Fruit fly (Drosophila melanogaster) whole organism, prepupa: ENCODE results near the gene Gdh.

ENCODE experiments used
- CG10669 ChIP-seq: fragments of 200-800 bp; sonication (Bioruptor generic); optimal IDR thresholded peaks from 3 replicates; lab custom pipeline; 2018; ENCODE audit warnings: missing biosample characterization, mild to moderate bottlenecking, missing genetic modification characterization, moderate library complexity
- CG11294 ChIP-seq: fragments of 200-800 bp; sonication (Bioruptor generic); IDR thresholded peaks from 2 replicates; pipeline ENCODE4 v1.3.6; 2022; ENCODE audit warnings: missing biosample characterization, missing genetic modification characterization
- CG11762 ChIP-seq: fragments of 200-800 bp; sonication (Bioruptor generic); optimal IDR thresholded peaks from 3 replicates; lab custom pipeline; 2016; ENCODE audit warnings: missing biosample characterization, missing genetic modification characterization; ENCODE audit not compliant: insufficient read depth
- CG11902 ChIP-seq: fragments of 200-800 bp; sonication (Bioruptor generic); optimal IDR thresholded peaks from 3 replicates; lab custom pipeline; 2016; ENCODE audit warnings: missing biosample characterization, missing genetic modification characterization
- CG15336 ChIP-seq: fragments of 200-800 bp; sonication (Bioruptor generic); IDR thresholded peaks from 2 replicates; pipeline ENCODE4 v1.3.6; 2022; ENCODE audit warnings: missing biosample characterization, missing genetic modification characterization
- CG1621 ChIP-seq: fragments of 200-800 bp; sonication (Bioruptor generic); optimal IDR thresholded peaks from 3 replicates; lab custom pipeline; 2018; ENCODE audit warnings: missing biosample characterization, mild to moderate bottlenecking, missing genetic modification characterization
- CG16779 ChIP-seq: fragments of 200-800 bp; sonication (Bioruptor generic); optimal IDR thresholded peaks from 3 replicates; lab custom pipeline; 2017; ENCODE audit warnings: missing biosample characterization, mild to moderate bottlenecking, missing genetic modification characterization
- CG3032 ChIP-seq: fragments of 200-800 bp; optimal IDR thresholded peaks from 2 replicates; lab custom pipeline; 2019; ENCODE audit warnings: missing biosample characterization, mild to moderate bottlenecking, missing genetic modification characterization, moderate library complexity
- CG31627 ChIP-seq: fragments of 200-800 bp; sonication (Bioruptor generic); optimal IDR thresholded peaks from 3 replicates; lab custom pipeline; 2016; ENCODE audit warnings: missing biosample characterization, missing genetic modification characterization
- CG32006 ChIP-seq: fragments of 200-800 bp; sonication (Bioruptor generic); optimal IDR thresholded peaks from 3 replicates; lab custom pipeline; 2017; ENCODE audit warnings: missing biosample characterization, mild to moderate bottlenecking, missing genetic modification characterization
- CG34406 ChIP-seq: fragments of 200-800 bp; sonication (Bioruptor generic); optimal IDR thresholded peaks from 3 replicates; lab custom pipeline; 2016; ENCODE audit warnings: missing biosample characterization, missing genetic modification characterization
- CG3919 ChIP-seq: fragments of 200-800 bp; sonication (Bioruptor generic); optimal IDR thresholded peaks from 3 replicates; lab custom pipeline; 2016; ENCODE audit warnings: missing biosample characterization, missing genetic modification characterization
- CG4318 ChIP-seq: fragments of 200-800 bp; sonication (Bioruptor generic); optimal IDR thresholded peaks from 3 replicates; lab custom pipeline; 2017; ENCODE audit warnings: missing biosample characterization, mild to moderate bottlenecking, missing genetic modification characterization
- CG6276 ChIP-seq: fragments of 200-800 bp; sonication (Bioruptor generic); optimal IDR thresholded peaks from 2 replicates; lab custom pipeline; 2017; ENCODE audit warnings: missing biosample characterization, mild to moderate bottlenecking, missing genetic modification characterization
- CG6792 ChIP-seq: fragments of 200-800 bp; sonication (Bioruptor generic); optimal IDR thresholded peaks from 3 replicates; lab custom pipeline; 2016; ENCODE audit warnings: missing biosample characterization, missing genetic modification characterization
- CG6808 ChIP-seq: fragments of 200-800 bp; sonication (Bioruptor generic); optimal IDR thresholded peaks from 3 replicates; lab custom pipeline; 2017; ENCODE audit warnings: missing biosample characterization, missing genetic modification characterization, mild to moderate bottlenecking, moderate library complexity, missing genetic modification reagents
- CG7368 ChIP-seq: fragments of 200-800 bp; sonication (Bioruptor generic); optimal IDR thresholded peaks from 3 replicates; lab custom pipeline; 2016; ENCODE audit warnings: missing biosample characterization, missing genetic modification characterization
- CG8119 ChIP-seq: fragments of 200-800 bp; sonication (Bioruptor generic); IDR thresholded peaks from 3 replicates; pipeline ENCODE4 v1.3.6; 2022; ENCODE audit warnings: missing biosample characterization, missing genetic modification characterization
- CG8319 ChIP-seq: fragments of 200-800 bp; sonication (Bioruptor generic); optimal IDR thresholded peaks from 3 replicates; lab custom pipeline; 2016; ENCODE audit warnings: missing biosample characterization, missing genetic modification characterization
- CG9139 ChIP-seq: fragments of 200-800 bp; sonication (Bioruptor generic); optimal IDR thresholded peaks from 3 replicates; lab custom pipeline; 2017; ENCODE audit warnings: missing biosample characterization, mild to moderate bottlenecking, missing genetic modification characterization
- Eip75B ChIP-seq: fragments of 200-800 bp; sonication (Bioruptor generic); optimal IDR thresholded peaks from 3 replicates; lab custom pipeline; 2016; ENCODE audit warnings: missing biosample characterization, missing genetic modification characterization
- Eip78C ChIP-seq: fragments of 200-800 bp; sonication (Bioruptor generic); peaks from one replicate; lab custom pipeline; 2016; ENCODE audit warnings: missing biosample characterization, missing genetic modification characterization
- Eip93F ChIP-seq: fragments of 200-800 bp; sonication (Bioruptor generic); optimal IDR thresholded peaks from 2 replicates; lab custom pipeline; 2016; ENCODE audit warnings: missing biosample characterization, mild to moderate bottlenecking, missing genetic modification characterization
- Ets96B ChIP-seq: fragments of 200-800 bp; optimal IDR thresholded peaks from 2 replicates; lab custom pipeline; 2019; ENCODE audit warnings: missing biosample characterization, mild to moderate bottlenecking, missing genetic modification characterization, moderate library complexity
- Gug ChIP-seq: fragments of 200-800 bp; sonication (Bioruptor generic); IDR thresholded peaks from 2 replicates; pipeline ENCODE4 v1.3.6; 2022; ENCODE audit warnings: missing biosample characterization, missing genetic modification characterization
- Hr39 ChIP-seq: fragments of 200-800 bp; sonication (Bioruptor generic); optimal IDR thresholded peaks from 2 replicates; lab custom pipeline; 2016; ENCODE audit warnings: missing biosample characterization, missing genetic modification characterization
- Hr4 ChIP-seq: fragments of 200-800 bp; sonication (Bioruptor generic); optimal IDR thresholded peaks from 3 replicates; lab custom pipeline; 2016; ENCODE audit warnings: missing biosample characterization, missing genetic modification characterization
- OdsH ChIP-seq: fragments of 200-800 bp; sonication (Bioruptor generic); optimal IDR thresholded peaks from 3 replicates; lab custom pipeline; 2016; ENCODE audit warnings: missing biosample characterization, missing genetic modification characterization
- Smox ChIP-seq: fragments of 200-800 bp; sonication (Bioruptor generic); optimal IDR thresholded peaks from 3 replicates; lab custom pipeline; 2016; ENCODE audit warnings: missing biosample characterization, missing genetic modification characterization
- Sox102F ChIP-seq: fragments of 200-800 bp; sonication (Bioruptor generic); optimal IDR thresholded peaks from 2 replicates; lab custom pipeline; 2016; ENCODE audit warnings: missing biosample characterization, mild to moderate bottlenecking, missing genetic modification characterization
- Sox14 ChIP-seq: fragments of 200-800 bp; sonication (Bioruptor generic); optimal IDR thresholded peaks from 3 replicates; lab custom pipeline; 2016; ENCODE audit warnings: missing biosample characterization, missing genetic modification characterization
- Sox15 ChIP-seq: fragments of 200-800 bp; sonication (Bioruptor generic); optimal IDR thresholded peaks from 3 replicates; lab custom pipeline; 2016; ENCODE audit warnings: missing biosample characterization, missing genetic modification characterization
- achi ChIP-seq: fragments of 200-800 bp; sonication (Bioruptor generic); optimal IDR thresholded peaks from 3 replicates; lab custom pipeline; 2016; ENCODE audit warnings: missing biosample characterization, missing genetic modification characterization
- cyc ChIP-seq: fragments of 200-800 bp; sonication (Bioruptor generic); optimal IDR thresholded peaks from 3 replicates; lab custom pipeline; 2016; ENCODE audit warnings: missing biosample characterization, missing genetic modification characterization
- dac ChIP-seq: fragments of 200-800 bp; sonication (Bioruptor generic); optimal IDR thresholded peaks from 2 replicates; lab custom pipeline; 2017; ENCODE audit warnings: missing biosample characterization, mild to moderate bottlenecking, missing genetic modification characterization
- eg ChIP-seq: fragments of 200-800 bp; sonication (Bioruptor generic); IDR thresholded peaks from 3 replicates; pipeline ENCODE4 v1.3.6; 2022; ENCODE audit warnings: missing biosample characterization, missing genetic modification characterization
- esn ChIP-seq: fragments of 200-800 bp; sonication (Bioruptor generic); optimal IDR thresholded peaks from 2 replicates; lab custom pipeline; 2016; ENCODE audit warnings: missing biosample characterization, mild to moderate bottlenecking, missing genetic modification characterization, moderate library complexity
- fkh ChIP-seq: fragments of 200-800 bp; sonication (Bioruptor generic); optimal IDR thresholded peaks from 3 replicates; lab custom pipeline; 2017; ENCODE audit warnings: missing biosample characterization, mild to moderate bottlenecking, missing genetic modification characterization, moderate library complexity
- net ChIP-seq: fragments of 200-800 bp; sonication (Bioruptor generic); optimal IDR thresholded peaks from 3 replicates; lab custom pipeline; 2016; ENCODE audit warnings: missing biosample characterization, missing genetic modification characterization
- pdm3 ChIP-seq: fragments of 200-800 bp; sonication (Bioruptor generic); optimal IDR thresholded peaks from 3 replicates; lab custom pipeline; 2016; ENCODE audit warnings: missing biosample characterization, missing genetic modification characterization
- salr ChIP-seq, 2 experiments: fragments of 200-800 bp; sonication (Bioruptor generic); optimal IDR thresholded peaks; 3 replicates each; lab custom pipeline; 2016 to 2018; ENCODE audit warnings: missing biosample characterization in 2 of 2, missing genetic modification characterization in 2 of 2, mild to moderate bottlenecking in 1 of 2
- spab ChIP-seq: fragments of 200-800 bp; sonication (Bioruptor generic); optimal IDR thresholded peaks from 2 replicates; lab custom pipeline; 2017; ENCODE audit warnings: missing biosample characterization, mild to moderate bottlenecking, missing genetic modification characterization, missing genetic modification reagents
- ss ChIP-seq, 2 experiments: fragments of 200-800 bp; sonication (Bioruptor generic); optimal IDR thresholded peaks; 2 replicates in 1 of 2; 3 replicates in 1 of 2; lab custom pipeline; 2017 to 2018; ENCODE audit warnings: mild to moderate bottlenecking in 2 of 2, missing biosample characterization in 2 of 2, missing genetic modification characterization in 2 of 2, moderate library complexity in 1 of 2
- svp ChIP-seq: fragments of 200-800 bp; sonication (Bioruptor generic); peaks from one replicate; lab custom pipeline; 2016; ENCODE audit warnings: missing biosample characterization, missing genetic modification characterization
- topi ChIP-seq: fragments of 200-800 bp; sonication (Bioruptor generic); optimal IDR thresholded peaks from 3 replicates; lab custom pipeline; 2016; ENCODE audit warnings: missing biosample characterization, missing genetic modification characterization

The Gdh gene

dm6 chr3R:23922502-23923350 lies 20.2 kb downstream of the Gdh start, which contains the start of the genes sba and CG31141 (continued):
- peak; percentile 13 for TF ChIP-seq CG3032 (tag; lab: Kevin White, UChicago)
- TF ChIP-seq CG8319 = no peak
- no peak for TF ChIP-seq CG11762 (GFP tag; lab: Kevin White, UChicago)
- peak; percentile 20 for TF ChIP-seq Eip75B
- TF ChIP-seq Gug (GFP tag; lab: Robert Waterston, UW) = no peak
- peak; percentile 39 for TF ChIP-seq Sox14 (GFP tag; lab: Kevin White, UChicago)
- peak; percentile 42 for TF ChIP-seq CG15336 (GFP tag; lab: Robert Waterston, UW)

dm6 chr3R:23921701-23922501 lies 21.0 kb downstream of the Gdh start:
- TF ChIP-seq CG11762 (GFP tag; lab: Kevin White, UChicago) (no peak), CG3919 (GFP tag; lab: Kevin White, UChicago) (peak; percentile 42), Sox15 (no peak), pdm3 (peak; percentile 31), CG7368 (GFP tag; lab: Kevin White, UChicago) (peak; percentile 47), Sox102F (GFP tag; lab: Kevin White, UChicago) (no peak), CG16779 (tag; lab: Kevin White, UChicago) (no peak), CG10669 (GFP tag; lab: Kevin White, UChicago) (peak; percentile 49), dac (GFP tag; lab: Kevin White, UChicago) (peak; percentile 41), CG11294 (GFP tag; lab: Robert Waterston, UW) (0 out of 2 replicates have a peak, but pooled peaks have one; percentile 60), net (GFP tag; lab: Kevin White, UChicago) (peak; percentile 26), Hr39 (no peak), Ets96B (tag; lab: Kevin White, UChicago) (peak; percentile 65), CG6792 (GFP tag; lab: Kevin White, UChicago) (peak; percentile 26), spab (no peak), CG15336 (GFP tag; lab: Robert Waterston, UW) (peak; percentile 82), cyc (GFP tag; lab: Kevin White, UChicago) (no peak), CG1621 (tag; lab: Kevin White, UChicago) (no peak), eg (GFP tag; lab: Robert Waterston, UW) (peak; percentile 81), Smox (GFP tag; lab: Kevin White, UChicago) (no peak), CG32006 (GFP tag; lab: Kevin White, UChicago) (peak; percentile 76), CG4318 (no peak), fkh (GFP tag; lab: Kevin White, UChicago) (peak; percentile 92), ss (GFP tag; optimal IDR thresholded peaks at IDR 0.05; lab: Kevin White, UChicago) (no peak), Eip75B (no peak), Eip78C (GFP tag; lab: Kevin White, UChicago) (peak; percentile 92), topi (no peak), CG6808 (GFP tag; lab: Kevin White, UChicago) (no peak), OdsH (GFP tag; lab: Kevin White, UChicago) (peak; percentile 68), CG11902 (GFP tag; lab: Kevin White, UChicago) (peak; percentile 12), Sox14 (GFP tag; lab: Kevin White, UChicago) (no peak), CG9139 (no peak), CG3032 (tag; lab: Kevin White, UChicago) (peak; percentile 47), svp (GFP tag; lab: Kevin White, UChicago) (peak; percentile 73), salr (GFP tag; optimal IDR thresholded peaks at IDR 0.05; lab: Kevin White, UChicago) (no peak), CG34406 (GFP tag; lab: Kevin White, UChicago) (peak; percentile 12), CG8319 (no peak), CG6276 (GFP tag; lab: Kevin White, UChicago) (no peak), Hr4 (GFP tag; lab: Kevin White, UChicago) (peak; percentile 69), esn (no peak), CG8119 (GFP tag; lab: Robert Waterston, UW) (peak; percentile 67), Gug (GFP tag; lab: Robert Waterston, UW) (peak; percentile 71), CG31627 (no peak), Eip93F (GFP tag; lab: Kevin White, UChicago) (no peak), achi (GFP tag; lab: Kevin White, UChicago) (peak; percentile 61)
